Worm (Caenorhabditis elegans) whole organism, L1 larva: ENCODE results near the gene peb-1.

ENCODE experiments used
- C04F5.9 ChIP-seq: sonication (generic microtip); optimal IDR thresholded peaks from 2 replicates; lab custom pipeline; 2016; ENCODE audit warnings: missing genetic modification characterization, missing compliant biosample characterization
- F16B12.6 ChIP-seq: fragments of 150-350 bp; optimal IDR thresholded peaks from 2 replicates; lab custom pipeline; 2014; ENCODE audit warnings: missing biosample characterization, missing genetic modification characterization
- alr-1 ChIP-seq: fragments of 200-800 bp; sonication (Bioruptor generic); optimal IDR thresholded peaks from 2 replicates; lab custom pipeline; 2018; ENCODE audit warnings: borderline replicate concordance, mild to moderate bottlenecking, missing genetic modification characterization, missing compliant biosample characterization
- blmp-1 ChIP-seq: fragments of 150-350 bp; optimal IDR thresholded peaks from 2 replicates; lab custom pipeline; 2014; ENCODE audit warnings: missing biosample characterization, missing genetic modification characterization
- ceh-8 ChIP-seq: fragments of 200-800 bp; sonication (Bioruptor generic); optimal IDR thresholded peaks from 2 replicates; lab custom pipeline; 2018; ENCODE audit warnings: mild to moderate bottlenecking, missing genetic modification characterization, moderate library complexity, missing compliant biosample characterization
- ceh-82 ChIP-seq, 3 experiments: fragments of 150-350 bp in 1 of 3; sonication (generic microtip) in 2 of 3; optimal IDR thresholded peaks; 2 replicates each; lab custom pipeline; 2014 to 2017; ENCODE audit warnings: missing biosample characterization in 3 of 3, missing genetic modification characterization in 3 of 3
- ceh-90 ChIP-seq: sonication (generic microtip); optimal IDR thresholded peaks from 2 replicates; lab custom pipeline; 2016; ENCODE audit warnings: missing genetic modification characterization, missing compliant biosample characterization
- dpl-1 ChIP-seq, 3 experiments: fragments of 150-350 bp in 2 of 3; sonication (generic microtip) in 1 of 3; optimal IDR thresholded peaks; 2 replicates each; lab custom pipeline; 2014 to 2017; ENCODE audit warnings: missing biosample characterization in 3 of 3, missing genetic modification characterization in 3 of 3, missing genetic modification reagents in 3 of 3
- dsc-1 ChIP-seq: sonication (generic microtip); optimal IDR thresholded peaks from 2 replicates; lab custom pipeline; 2016; ENCODE audit warnings: mild to moderate bottlenecking, missing genetic modification characterization, missing compliant biosample characterization
- efl-1 ChIP-seq, 4 experiments: fragments of 150-350 bp; optimal IDR thresholded peaks in 3 of 4; peaks in 1 of 4; 1 replicate in 1 of 4; 2 replicates in 3 of 4; lab custom pipeline; 2014; ENCODE audit warnings: missing biosample characterization in 2 of 4, missing genetic modification characterization in 2 of 4, missing genetic modification reagents in 2 of 4
- fkh-10 ChIP-seq: sonication (generic microtip); optimal IDR thresholded peaks from 2 replicates; lab custom pipeline; 2017; ENCODE audit warnings: missing biosample characterization, missing genetic modification reagents, missing genetic modification characterization
- fkh-4 ChIP-seq: sonication (generic microtip); optimal IDR thresholded peaks from 2 replicates; lab custom pipeline; 2016; ENCODE audit warnings: missing compliant biosample characterization, missing genetic modification characterization, borderline replicate concordance
- hlh-17 ChIP-seq: fragments of 200-800 bp; sonication (Bioruptor generic); optimal IDR thresholded peaks from 2 replicates; lab custom pipeline; 2018; ENCODE audit warnings: missing genetic modification characterization, mild to moderate bottlenecking, missing compliant biosample characterization, moderate library complexity, borderline replicate concordance
- hpl-2 ChIP-seq: fragments of 150-350 bp; optimal IDR thresholded peaks from 2 replicates; lab custom pipeline; 2014; ENCODE audit warnings: missing biosample characterization, missing genetic modification reagents, missing genetic modification characterization
- irx-1 ChIP-seq: sonication (generic microtip); optimal IDR thresholded peaks from 2 replicates; lab custom pipeline; 2016; ENCODE audit warnings: missing genetic modification characterization, missing compliant biosample characterization
- isw-1 ChIP-seq: fragments of 200-800 bp; sonication (Bioruptor generic); IDR thresholded peaks from 2 replicates; pipeline ENCODE4 v1.3.6; 2022; ENCODE audit warnings: missing genetic modification characterization, missing compliant biosample characterization
- jun-1 ChIP-seq: fragments of 150-350 bp; optimal IDR thresholded peaks from 2 replicates; lab custom pipeline; 2014; ENCODE audit warnings: missing biosample characterization, missing genetic modification reagents, missing genetic modification characterization
- lin-13 ChIP-seq: fragments of 150-350 bp; optimal IDR thresholded peaks from 2 replicates; lab custom pipeline; 2014; ENCODE audit warnings: missing biosample characterization, missing genetic modification reagents, missing genetic modification characterization
- lin-14 ChIP-seq: fragments of 200-800 bp; sonication (Bioruptor generic); optimal IDR thresholded peaks from 2 replicates; lab custom pipeline; 2018; ENCODE audit warnings: mild to moderate bottlenecking, missing genetic modification characterization, moderate library complexity, missing compliant biosample characterization
- lin-15B ChIP-seq: fragments of 150-350 bp; sonication (generic microtip); optimal IDR thresholded peaks from 3 replicates; lab custom pipeline; 2014; ENCODE audit warnings: missing biosample characterization, missing genetic modification characterization
- lin-35 ChIP-seq, 2 experiments: fragments of 150-350 bp; optimal IDR thresholded peaks; 2 replicates each; lab custom pipeline; 2014; ENCODE audit warnings: missing biosample characterization in 2 of 2, missing genetic modification characterization in 2 of 2, missing genetic modification reagents in 2 of 2
- lir-3 ChIP-seq: sonication (generic microtip); optimal IDR thresholded peaks from 2 replicates; lab custom pipeline; 2016; ENCODE audit warnings: mild to moderate bottlenecking, missing genetic modification characterization, moderate library complexity, missing compliant biosample characterization; ENCODE audit not compliant: poor library complexity
- mdl-1 ChIP-seq, 2 experiments: fragments of 150-350 bp; optimal IDR thresholded peaks; 2 replicates each; lab custom pipeline; 2014 to 2017; ENCODE audit warnings: missing biosample characterization in 2 of 2, missing genetic modification characterization in 2 of 2, inconsistent platforms in 1 of 2
- mef-2 ChIP-seq: fragments of 150-350 bp; optimal IDR thresholded peaks from 2 replicates; lab custom pipeline; 2014; ENCODE audit warnings: missing biosample characterization, missing genetic modification characterization
- mep-1 ChIP-seq: fragments of 150-350 bp; optimal IDR thresholded peaks from 2 replicates; lab custom pipeline; 2014; ENCODE audit warnings: missing biosample characterization, missing genetic modification characterization
- nhr-19 ChIP-seq: fragments of 200-800 bp; sonication (Bioruptor generic); conservative IDR thresholded peaks from 2 replicates; pipeline ENCODE4 v1.3.6; 2022; ENCODE audit warnings: missing genetic modification characterization, missing compliant biosample characterization
- nhr-237 ChIP-seq: fragments of 150-350 bp; optimal IDR thresholded peaks from 2 replicates; lab custom pipeline; 2014; ENCODE audit warnings: missing biosample characterization, missing genetic modification characterization
- nhr-28 ChIP-seq: fragments of 150-350 bp; optimal IDR thresholded peaks from 2 replicates; lab custom pipeline; 2014; ENCODE audit warnings: missing biosample characterization, missing genetic modification characterization
- nhr-71 ChIP-seq: sonication (generic microtip); optimal IDR thresholded peaks from 2 replicates; lab custom pipeline; 2016; ENCODE audit warnings: mild to moderate bottlenecking, missing genetic modification characterization, moderate library complexity, missing compliant biosample characterization
- nhr-77 ChIP-seq: fragments of 150-350 bp; optimal IDR thresholded peaks from 2 replicates; lab custom pipeline; 2014; ENCODE audit warnings: missing biosample characterization, missing genetic modification characterization
- nhr-90 ChIP-seq: sonication (generic microtip); optimal IDR thresholded peaks from 2 replicates; lab custom pipeline; 2016; ENCODE audit warnings: mild to moderate bottlenecking, missing genetic modification characterization, missing compliant biosample characterization; ENCODE audit not compliant: poor library complexity
- pax-3 ChIP-seq: fragments of 200-800 bp; sonication (Bioruptor generic); optimal IDR thresholded peaks from 2 replicates; lab custom pipeline; 2018; ENCODE audit warnings: mild to moderate bottlenecking, missing genetic modification characterization, moderate library complexity, missing compliant biosample characterization
- pqm-1 ChIP-seq: sonication (generic microtip); optimal IDR thresholded peaks from 3 replicates; lab custom pipeline; 2017; ENCODE audit warnings: missing biosample characterization, missing genetic modification characterization
- rnt-1 ChIP-seq: sonication (generic microtip); optimal IDR thresholded peaks from 2 replicates; lab custom pipeline; 2016; ENCODE audit warnings: mild to moderate bottlenecking, missing genetic modification characterization, moderate library complexity, missing compliant biosample characterization
- snpc-4 ChIP-seq: fragments of 150-350 bp; optimal IDR thresholded peaks from 2 replicates; lab custom pipeline; 2014; ENCODE audit warnings: missing biosample characterization, missing genetic modification characterization
- snu-23 ChIP-seq: sonication (generic microtip); optimal IDR thresholded peaks from 2 replicates; lab custom pipeline; 2016; ENCODE audit warnings: missing genetic modification characterization, missing compliant biosample characterization
- sox-4 ChIP-seq: sonication (generic microtip); optimal IDR thresholded peaks from 2 replicates; lab custom pipeline; 2016; ENCODE audit warnings: missing genetic modification characterization, missing compliant biosample characterization
- sptf-1 ChIP-seq: fragments of 150-350 bp; optimal IDR thresholded peaks from 2 replicates; lab custom pipeline; 2014; ENCODE audit warnings: missing biosample characterization, missing genetic modification characterization
- tlp-1 ChIP-seq: fragments of 150-350 bp; optimal IDR thresholded peaks from 2 replicates; lab custom pipeline; 2014; ENCODE audit warnings: missing biosample characterization, missing genetic modification characterization
- unc-98 ChIP-seq: fragments of 200-800 bp; sonication (Bioruptor generic); IDR thresholded peaks from 2 replicates; pipeline ENCODE4 v1.3.6; 2022; ENCODE audit warnings: missing genetic modification characterization, missing compliant biosample characterization
- xbp-1 ChIP-seq: sonication (generic microtip); optimal IDR thresholded peaks from 2 replicates; lab custom pipeline; 2016; ENCODE audit warnings: missing genetic modification characterization, missing compliant biosample characterization
- zag-1 ChIP-seq: fragments of 150-350 bp; optimal IDR thresholded peaks from 2 replicates; lab custom pipeline; 2014; ENCODE audit warnings: missing biosample characterization, missing genetic modification characterization
- zip-4 ChIP-seq: fragments of 200-800 bp; sonication (Bioruptor generic); optimal IDR thresholded peaks from 2 replicates; lab custom pipeline; 2018; ENCODE audit warnings: mild to moderate bottlenecking, missing genetic modification characterization, moderate library complexity, missing compliant biosample characterization
- ztf-11 ChIP-seq, 2 experiments: sonication (generic microtip); optimal IDR thresholded peaks; 2 replicates each; lab custom pipeline; 2016 to 2017; ENCODE audit warnings: missing genetic modification characterization in 2 of 2, missing biosample characterization in 1 of 2, missing compliant biosample characterization in 1 of 2
- ztf-4 ChIP-seq: fragments of 150-350 bp; optimal IDR thresholded peaks from 2 replicates; lab custom pipeline; 2014; ENCODE audit warnings: missing biosample characterization, missing genetic modification characterization

peb-1 gene

DNA sequence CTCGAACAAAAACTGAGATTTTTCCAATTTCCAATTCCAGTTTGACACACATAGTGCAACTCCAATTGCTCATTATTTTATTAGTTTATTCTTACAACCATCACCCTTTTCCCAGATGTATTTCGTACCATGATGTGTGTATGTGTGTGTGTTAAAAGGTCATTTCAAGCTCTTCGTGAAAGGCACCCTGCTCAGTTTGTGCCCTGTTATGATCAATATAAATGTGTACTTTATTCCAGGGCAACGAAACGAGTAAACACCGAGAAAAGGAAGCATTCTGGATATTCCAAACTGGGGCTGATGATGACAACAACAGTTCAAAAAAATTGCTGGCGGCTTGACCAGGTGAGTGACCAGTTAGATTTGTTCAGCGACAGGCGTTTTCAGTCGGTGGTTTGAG, at the start of gene peb-1:
Gene peb-1, plus strand, starts transcription at position 301 of the 400 bp plus-strand sequence.
- TF ChIP-seq snpc-4 (tag; lab: Kevin White, UChicago) (no peak), dpl-1 (GFP tag; optimal IDR thresholded peaks at IDR 0.05; lab: Kevin White, UChicago) (no peak), zag-1 (tag; lab: Kevin White, UChicago) (no peak), nhr-77 (no peak), lin-35 (GFP tag; optimal IDR thresholded peaks at IDR 0.05; lab: Kevin White, UChicago) (no peak), lin-13 (GFP tag; lab: Kevin White, UChicago) (no peak), hpl-2 (GFP tag; lab: Kevin White, UChicago) (no peak), nhr-28 (tag; lab: Kevin White, UChicago) (no peak), dsc-1 (tag; lab: Kevin White, UChicago) (no peak), C04F5.9 (tag; lab: Kevin White, UChicago) (no peak), sox-4 (no peak), jun-1 (tag; lab: Kevin White, UChicago) (no peak), ztf-11 (tag; optimal IDR thresholded peaks at IDR 0.05; lab: Kevin White, UChicago) (no peak), rnt-1 (tag; lab: Kevin White, UChicago) (no peak), snu-23 (GFP tag; lab: Kevin White, UChicago) (no peak)

DNA sequence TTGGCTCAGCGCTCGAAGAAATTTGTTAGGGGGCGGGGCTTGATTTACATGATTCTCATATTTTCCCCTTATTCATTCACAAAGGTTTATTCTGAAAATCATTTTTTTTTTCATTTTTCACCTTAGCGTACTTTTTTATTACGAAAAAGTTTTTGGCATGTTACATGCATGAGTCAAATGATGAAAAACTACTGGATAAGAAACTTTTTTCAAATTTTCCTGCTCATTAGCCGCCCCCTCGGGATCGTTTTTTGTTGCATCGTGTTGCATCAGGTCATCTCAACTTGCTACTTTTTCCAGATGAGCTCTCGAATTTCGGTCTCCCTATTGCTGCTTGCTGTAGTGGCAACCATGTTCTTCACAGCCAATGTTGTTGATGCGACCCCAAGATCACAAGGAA, 47.8 kb upstream of the peb-1 start, which contains the start of gene pdf-2:
Gene pdf-2, plus strand, starts transcription at position 301 of the 400 bp plus-strand sequence.
- no peak for TF ChIP-seq zag-1 (tag; lab: Kevin White, UChicago)
- no peak for TF ChIP-seq dsc-1 (tag; lab: Kevin White, UChicago)
- no peak for TF ChIP-seq xbp-1
- no peak for TF ChIP-seq nhr-71 (tag; lab: Kevin White, UChicago)
- no peak for TF ChIP-seq lin-14 (GFP tag; lab: Kevin White, UChicago)
- no peak for TF ChIP-seq mef-2
- no peak for TF ChIP-seq ztf-4 (tag; lab: Kevin White, UChicago)
- TF ChIP-seq nhr-90: no peak
- TF ChIP-seq irx-1: no peak

DNA sequence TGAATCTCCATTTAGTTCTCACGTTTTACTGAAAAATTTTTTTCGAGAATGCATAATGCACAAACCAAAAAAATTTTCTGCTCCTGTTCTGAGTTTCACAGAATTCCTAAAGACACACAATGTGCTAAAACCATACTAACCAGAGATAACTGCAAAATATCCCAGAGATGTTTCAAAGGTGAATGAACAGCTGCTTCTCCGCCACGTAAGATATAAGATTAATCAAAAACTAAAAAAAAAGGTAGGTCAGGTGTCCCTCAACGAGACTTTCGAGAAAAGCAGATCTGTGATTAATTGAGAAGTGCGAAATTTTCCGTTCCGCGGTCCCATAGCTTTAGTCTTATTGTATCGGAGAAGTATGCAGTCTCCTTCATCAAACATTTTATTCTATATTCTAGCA, 46.1 kb upstream of the peb-1 start, which contains the start of gene F48B9.3:
Gene F48B9.3, plus strand, starts transcription at position 301 of the 400 bp plus-strand sequence.
- no peak for TF ChIP-seq pqm-1 (tag; lab: Kevin White, UChicago)
- no peak for TF ChIP-seq isw-1 (GFP tag; lab: Robert Waterston, UW)

DNA sequence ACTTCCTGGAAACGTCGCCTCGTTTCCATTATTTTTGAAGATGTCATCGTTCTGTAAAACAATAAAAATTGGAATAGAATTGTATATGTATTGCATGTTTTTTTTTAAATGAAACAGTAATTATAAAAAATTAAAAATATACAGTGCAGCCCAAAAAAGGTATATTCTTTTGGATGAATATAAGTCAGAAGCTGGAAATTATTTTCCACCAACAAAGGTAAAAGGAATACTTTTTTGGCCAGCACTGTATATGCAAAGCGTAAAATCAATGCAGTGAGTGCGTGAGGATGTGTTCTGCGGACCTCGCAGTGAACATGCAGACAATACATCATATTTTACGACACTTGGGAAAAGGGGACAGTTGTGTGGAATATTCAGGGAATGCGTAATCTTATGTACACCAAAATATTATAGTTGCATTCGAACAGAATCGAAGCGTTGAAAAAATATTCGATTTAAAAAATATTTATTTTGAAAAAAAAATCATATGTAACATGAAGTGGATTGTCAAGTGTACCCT, 34.4 kb upstream of the peb-1 start, which contains the start of gene F48B9.8:
Gene F48B9.8, minus strand, starts transcription at position 51 of the 520 bp plus-strand sequence.
- peak; percentile 7 to 20 for TF ChIP-seq efl-1 (optimal IDR thresholded peaks at IDR 0.05; lab: Kevin White, UChicago)
- TF ChIP-seq efl-1 (GFP tag; optimal IDR thresholded peaks at IDR 0.05 in 1 of 2; lab: Kevin White, UChicago): no peak
- no peak for TF ChIP-seq lin-15B
- TF ChIP-seq nhr-77: no peak
- TF ChIP-seq ceh-82 (tag; optimal IDR thresholded peaks at IDR 0.05; lab: Kevin White, UChicago): peak in 1 of 3 experiments; percentile 17
- TF ChIP-seq nhr-237 (tag; lab: Kevin White, UChicago): no peak
- no peak for TF ChIP-seq mep-1
- TF ChIP-seq mdl-1 (tag; optimal IDR thresholded peaks at IDR 0.05; lab: Kevin White, UChicago): no peak
- TF ChIP-seq F16B12.6: peak; percentile 86
- TF ChIP-seq fkh-4 (tag; lab: Kevin White, UChicago): no peak
- TF ChIP-seq zip-4: no peak
- peak; percentile 40 for TF ChIP-seq blmp-1 (tag; lab: Kevin White, UChicago)
- TF ChIP-seq rnt-1 (tag; lab: Kevin White, UChicago): peak; percentile 31
- peak; percentile 27; the same call in 1 of the 2 replicates for TF ChIP-seq nhr-19 (GFP tag; lab: Robert Waterston, UW)
- TF ChIP-seq ceh-90 (tag; lab: Kevin White, UChicago): peak; percentile 37
- TF ChIP-seq sptf-1 (tag; lab: Kevin White, UChicago): no peak
- TF ChIP-seq ceh-8: no peak
- TF ChIP-seq isw-1 (GFP tag; lab: Robert Waterston, UW): no peak
- no peak for TF ChIP-seq fkh-10 (GFP tag; lab: Kevin White, UChicago)
- TF ChIP-seq tlp-1: no peak
- TF ChIP-seq snu-23 (GFP tag; lab: Kevin White, UChicago): peak; percentile 46
- no peak for TF ChIP-seq hlh-17 (GFP tag; lab: Kevin White, UChicago)
- TF ChIP-seq jun-1 (tag; lab: Kevin White, UChicago): no peak
- no peak for TF ChIP-seq pax-3 (tag; lab: Kevin White, UChicago)
- TF ChIP-seq irx-1: no peak
- TF ChIP-seq unc-98: no peak
- no peak for TF ChIP-seq alr-1 (tag; lab: Kevin White, UChicago)
- no peak for TF ChIP-seq ztf-11 (tag; optimal IDR thresholded peaks at IDR 0.05; lab: Kevin White, UChicago)
- peak; percentile 36 for TF ChIP-seq nhr-71 (tag; lab: Kevin White, UChicago)
- TF ChIP-seq lir-3 (tag; lab: Kevin White, UChicago): no peak
- no peak for TF ChIP-seq mef-2
